Worm (Caenorhabditis elegans) whole organism, L4 larva: Measurements from ENCODE around the gene W04E12.4.

Experiments
- aha-1 ChIP-seq: fragments of 150-350 bp; peaks from one replicate; lab custom pipeline; 2014; ENCODE audit warnings: missing biosample characterization, missing genetic modification characterization
- ama-1 ChIP-seq: fragments of 150-350 bp; optimal IDR thresholded peaks from 2 replicates; lab custom pipeline; 2014; ENCODE audit warnings: inconsistent platforms, mixed read lengths
- dmd-6 ChIP-seq: fragments of 200-800 bp; sonication (Bioruptor generic); IDR thresholded peaks from 2 replicates; pipeline ENCODE4 v1.3.6; 2022; ENCODE audit warnings: missing genetic modification reagents, missing genetic modification characterization, missing compliant biosample characterization
- dpl-1 ChIP-seq: fragments of 150-350 bp; optimal IDR thresholded peaks from 2 replicates; lab custom pipeline; 2014; ENCODE audit warnings: missing biosample characterization, missing genetic modification reagents, missing genetic modification characterization
- mep-1 ChIP-seq: fragments of 150-350 bp; sonication (generic microtip); optimal IDR thresholded peaks from 3 replicates; lab custom pipeline; 2014; ENCODE audit warnings: missing biosample characterization, missing genetic modification characterization
- nhr-237 ChIP-seq: sonication (generic microtip); optimal IDR thresholded peaks from 2 replicates; lab custom pipeline; 2017; ENCODE audit warnings: missing biosample characterization, missing genetic modification characterization
- skn-1 ChIP-seq: fragments of 150-350 bp; optimal IDR thresholded peaks from 2 replicates; lab custom pipeline; 2014; ENCODE audit warnings: missing biosample characterization, missing genetic modification characterization
- snpc-4 ChIP-seq: fragments of 150-350 bp; optimal IDR thresholded peaks from 2 replicates; lab custom pipeline; 2014; ENCODE audit warnings: missing biosample characterization, missing genetic modification characterization
- tra-1 ChIP-seq: fragments of 200-800 bp; sonication (Bioruptor generic); IDR thresholded peaks from 2 replicates; pipeline ENCODE4 v1.3.6; 2022; ENCODE audit warnings: missing genetic modification reagents, missing genetic modification characterization, missing compliant biosample characterization

- TF ChIP-seq snpc-4 (tag; lab: Kevin White, UChicago) (no peak), mep-1 (no peak), dmd-6 (GFP tag; lab: Robert Waterston, UW) (no peak), nhr-237 (no peak), dpl-1 (GFP tag; lab: Kevin White, UChicago) (no peak), aha-1 (tag; lab: Kevin White, UChicago) (no peak), tra-1 (GFP tag; lab: Robert Waterston, UW) (no peak), skn-1 (tag; lab: Kevin White, UChicago) (no peak), ama-1 (lab: Kevin White, UChicago) (no peak)
Measured at ce11 chrV:19743305-19743704, at the start of gene W04E12.4.
